Worm (Caenorhabditis elegans) whole organism, L4 larva: ENCODE measurements around the gene K03B4.1.

Experiments used
- D1046.2 ChIP-seq: fragments of 200-800 bp; sonication (Bioruptor generic); IDR thresholded peaks from 2 replicates; pipeline ENCODE4 v1.3.6; 2022; ENCODE audit warnings: missing genetic modification characterization, missing compliant biosample characterization
- F49E8.2 ChIP-seq: sonication (generic microtip); optimal IDR thresholded peaks from 2 replicates; lab custom pipeline; 2016; ENCODE audit warnings: missing compliant biosample characterization, mild to moderate bottlenecking, missing genetic modification characterization, borderline replicate concordance
- Y5F2A.4 ChIP-seq: fragments of 200-800 bp; sonication (Bioruptor generic); optimal IDR thresholded peaks from 2 replicates; lab custom pipeline; 2018; ENCODE audit warnings: mild to moderate bottlenecking, missing genetic modification characterization, missing compliant biosample characterization
- ZK337.2 ChIP-seq: fragments of 200-800 bp; sonication (Bioruptor generic); IDR thresholded peaks from 2 replicates; pipeline ENCODE4 v1.3.6; 2022; ENCODE audit warnings: missing genetic modification reagents, missing genetic modification characterization, missing compliant biosample characterization
- aha-1 ChIP-seq: fragments of 150-350 bp; peaks from one replicate; lab custom pipeline; 2014; ENCODE audit warnings: missing biosample characterization, missing genetic modification characterization
- ama-1 ChIP-seq: fragments of 150-350 bp; optimal IDR thresholded peaks from 2 replicates; lab custom pipeline; 2014; ENCODE audit warnings: inconsistent platforms, mixed read lengths
- ceh-20 ChIP-seq: fragments of 200-800 bp; sonication (Bioruptor generic); IDR thresholded peaks from 2 replicates; pipeline ENCODE4 v1.3.6; 2022; ENCODE audit warnings: missing genetic modification reagents, missing genetic modification characterization, missing compliant biosample characterization
- ceh-82 ChIP-seq: sonication (generic microtip); optimal IDR thresholded peaks from 2 replicates; lab custom pipeline; 2017; ENCODE audit warnings: missing biosample characterization, missing genetic modification characterization
- ces-1 ChIP-seq: fragments of 150-350 bp; sonication (generic microtip); optimal IDR thresholded peaks from 4 replicates; lab custom pipeline; 2014; ENCODE audit warnings: missing biosample characterization, missing genetic modification reagents, missing genetic modification characterization
- daf-16 ChIP-seq, 3 experiments: sonication (generic microtip); optimal IDR thresholded peaks; 2 replicates each; lab custom pipeline; 2016 to 2017; ENCODE audit warnings: missing genetic modification characterization in 3 of 3, missing genetic modification reagents in 3 of 3, mild to moderate bottlenecking in 2 of 3, missing compliant biosample characterization in 2 of 3, missing biosample characterization in 1 of 3, moderate library complexity in 1 of 3
- daf-19 ChIP-seq: fragments of 200-800 bp; sonication (Bioruptor generic); conservative IDR thresholded peaks from 2 replicates; pipeline ENCODE4 v1.3.6; 2022; ENCODE audit warnings: missing genetic modification characterization, missing compliant biosample characterization
- dpl-1 ChIP-seq: fragments of 150-350 bp; optimal IDR thresholded peaks from 2 replicates; lab custom pipeline; 2014; ENCODE audit warnings: missing biosample characterization, missing genetic modification reagents, missing genetic modification characterization
- duxl-1 ChIP-seq: sonication (generic microtip); optimal IDR thresholded peaks from 2 replicates; lab custom pipeline; 2016; ENCODE audit warnings: mild to moderate bottlenecking, missing genetic modification characterization, moderate library complexity, missing compliant biosample characterization; ENCODE audit not compliant: poor library complexity
- dve-1 ChIP-seq: sonication (generic microtip); optimal IDR thresholded peaks from 2 replicates; lab custom pipeline; 2017; ENCODE audit warnings: antibody characterized with exemption, mild to moderate bottlenecking, missing genetic modification characterization, missing compliant biosample characterization; ENCODE audit not compliant: insufficient read depth
- egl-43 ChIP-seq: fragments of 200-800 bp; sonication (Bioruptor generic); IDR thresholded peaks from 2 replicates; pipeline ENCODE4 v1.3.6; 2022; ENCODE audit warnings: missing genetic modification reagents, missing genetic modification characterization, missing compliant biosample characterization
- hif-1 ChIP-seq, 2 experiments: sonication (generic microtip); optimal IDR thresholded peaks; 2 replicates each; lab custom pipeline; 2016 to 2017; ENCODE audit warnings: missing compliant biosample characterization in 2 of 2, missing genetic modification characterization in 2 of 2, missing genetic modification reagents in 2 of 2, missing genotype in 2 of 2, mild to moderate bottlenecking in 1 of 2
- hlh-11 ChIP-seq: fragments of 200-800 bp; sonication (Bioruptor generic); optimal IDR thresholded peaks from 2 replicates; lab custom pipeline; 2018; ENCODE audit warnings: mild to moderate bottlenecking, missing genetic modification characterization, missing compliant biosample characterization
- hlh-30 ChIP-seq: sonication (generic microtip); optimal IDR thresholded peaks from 2 replicates; lab custom pipeline; 2017; ENCODE audit warnings: antibody characterized with exemption, mild to moderate bottlenecking, missing genetic modification characterization, missing compliant biosample characterization; ENCODE audit not compliant: insufficient read depth
- hmg-1.1 ChIP-seq: fragments of 200-800 bp; sonication (Bioruptor generic); IDR thresholded peaks from 2 replicates; pipeline ENCODE4 v1.3.6; 2022; ENCODE audit warnings: missing genetic modification reagents, missing genetic modification characterization, missing compliant biosample characterization
- lim-7 ChIP-seq: fragments of 200-800 bp; sonication (Bioruptor generic); IDR thresholded peaks from 2 replicates; pipeline ENCODE4 v1.3.6; 2022; ENCODE audit warnings: missing genetic modification characterization, missing compliant biosample characterization
- lin-15B ChIP-seq: fragments of 150-350 bp; sonication (generic microtip); optimal IDR thresholded peaks from 3 replicates; lab custom pipeline; 2014; ENCODE audit warnings: missing biosample characterization, missing genetic modification characterization
- lin-29 ChIP-seq: fragments of 200-800 bp; sonication (Bioruptor generic); IDR thresholded peaks from 2 replicates; pipeline ENCODE4 v1.3.6; 2022; ENCODE audit warnings: missing genetic modification reagents, missing genetic modification characterization, missing compliant biosample characterization
- lin-38 ChIP-seq: fragments of 200-800 bp; sonication (Bioruptor generic); IDR thresholded peaks from 2 replicates; pipeline ENCODE4 v1.3.6; 2022; ENCODE audit warnings: missing genetic modification reagents, missing genetic modification characterization, missing compliant biosample characterization
- lsy-2 ChIP-seq, 2 experiments: fragments of 150-350 bp in 1 of 2; sonication (generic microtip) in 1 of 2; optimal IDR thresholded peaks; 2 replicates each; lab custom pipeline; 2014 to 2017; ENCODE audit warnings: missing biosample characterization in 2 of 2, missing genetic modification characterization in 2 of 2
- madf-5 ChIP-seq, 2 experiments: fragments of 200-800 bp; sonication (Bioruptor generic); IDR thresholded peaks; 2 replicates each; pipeline ENCODE4 v1.3.6; 2022; ENCODE audit warnings: missing compliant biosample characterization in 2 of 2, missing genetic modification characterization in 2 of 2
- mep-1 ChIP-seq: fragments of 150-350 bp; sonication (generic microtip); optimal IDR thresholded peaks from 3 replicates; lab custom pipeline; 2014; ENCODE audit warnings: missing biosample characterization, missing genetic modification characterization
- mes-2 ChIP-seq: sonication (generic microtip); optimal IDR thresholded peaks from 2 replicates; lab custom pipeline; 2016; ENCODE audit warnings: missing genotype, mild to moderate bottlenecking, missing genetic modification characterization, missing compliant biosample characterization; ENCODE audit not compliant: poor library complexity, severe bottlenecking
- mxl-3 ChIP-seq: fragments of 200-800 bp; sonication (Bioruptor generic); optimal IDR thresholded peaks from 2 replicates; lab custom pipeline; 2018; ENCODE audit warnings: mild to moderate bottlenecking, missing genetic modification characterization, missing compliant biosample characterization
- nhr-10 ChIP-seq: fragments of 150-350 bp; optimal IDR thresholded peaks from 2 replicates; lab custom pipeline; 2014; ENCODE audit warnings: missing biosample characterization, missing genetic modification characterization
- nhr-102 ChIP-seq: sonication (generic microtip); optimal IDR thresholded peaks from 2 replicates; lab custom pipeline; 2016; ENCODE audit warnings: mild to moderate bottlenecking, missing genetic modification characterization, moderate library complexity, missing compliant biosample characterization
- nhr-25 ChIP-seq: sonication (generic microtip); optimal IDR thresholded peaks from 2 replicates; lab custom pipeline; 2017; ENCODE audit warnings: missing genetic modification characterization, mild to moderate bottlenecking, missing compliant biosample characterization, antibody characterized with exemption, moderate library complexity, borderline replicate concordance; ENCODE audit not compliant: insufficient read depth
- nhr-28 ChIP-seq: fragments of 150-350 bp; optimal IDR thresholded peaks from 2 replicates; lab custom pipeline; 2014; ENCODE audit warnings: missing biosample characterization, missing genetic modification characterization
- nhr-6 ChIP-seq: fragments of 150-350 bp; optimal IDR thresholded peaks from 2 replicates; lab custom pipeline; 2014; ENCODE audit warnings: missing biosample characterization, missing genetic modification characterization
- nhr-76 ChIP-seq: fragments of 150-350 bp; optimal IDR thresholded peaks from 2 replicates; lab custom pipeline; 2014; ENCODE audit warnings: missing biosample characterization, missing genetic modification characterization
- nhr-77 ChIP-seq: fragments of 150-350 bp; optimal IDR thresholded peaks from 2 replicates; lab custom pipeline; 2014; ENCODE audit warnings: missing biosample characterization, missing genetic modification characterization
- pha-4 ChIP-seq, 2 experiments: fragments of 150-350 bp in 1 of 2; fragments of 200-800 bp in 1 of 2; sonication (Bioruptor generic) in 1 of 2; IDR thresholded peaks in 1 of 2; optimal IDR thresholded peaks in 1 of 2; 2 replicates each; pipeline versions ENCODE4 v1.3.6 to Lab custom; 2014 to 2022; ENCODE audit warnings: missing genetic modification characterization in 2 of 2, missing genetic modification reagents in 2 of 2, missing biosample characterization in 1 of 2, missing compliant biosample characterization in 1 of 2
- rbr-2 ChIP-seq: sonication (generic microtip); optimal IDR thresholded peaks from 2 replicates; lab custom pipeline; 2016; ENCODE audit warnings: missing genotype, missing genetic modification characterization, missing compliant biosample characterization
- set-16 ChIP-seq: fragments of 200-800 bp; sonication (Bioruptor generic); IDR thresholded peaks from 2 replicates; pipeline ENCODE4 v1.3.6; 2022; ENCODE audit warnings: missing genetic modification reagents, missing genetic modification characterization, missing compliant biosample characterization
- skn-1 ChIP-seq: fragments of 150-350 bp; optimal IDR thresholded peaks from 2 replicates; lab custom pipeline; 2014; ENCODE audit warnings: missing biosample characterization, missing genetic modification characterization
- unc-130 ChIP-seq: sonication (generic microtip); optimal IDR thresholded peaks from 2 replicates; lab custom pipeline; 2016; ENCODE audit warnings: missing genetic modification reagents, missing genetic modification characterization, missing compliant biosample characterization
- unc-62 ChIP-seq, 3 experiments: fragments of 150-350 bp in 1 of 3; sonication (generic microtip); optimal IDR thresholded peaks in 2 of 3; peaks in 1 of 3; 1 replicate in 1 of 3; 2 replicates in 2 of 3; lab custom pipeline; 2014 to 2017; ENCODE audit warnings: missing biosample characterization in 3 of 3, missing genetic modification characterization in 3 of 3, missing genetic modification reagents in 3 of 3, missing genotype in 1 of 3
- vab-7 ChIP-seq: fragments of 200-800 bp; sonication (Bioruptor generic); IDR thresholded peaks from 2 replicates; pipeline ENCODE4 v1.3.6; 2022; ENCODE audit warnings: missing genetic modification reagents, missing genetic modification characterization, missing compliant biosample characterization
- zip-11 ChIP-seq: fragments of 200-800 bp; sonication (Bioruptor generic); IDR thresholded peaks from 2 replicates; pipeline ENCODE4 v1.3.6; 2022; ENCODE audit warnings: missing genetic modification characterization, missing compliant biosample characterization
- zip-2 ChIP-seq: fragments of 150-350 bp; optimal IDR thresholded peaks from 2 replicates; lab custom pipeline; 2014; ENCODE audit warnings: missing biosample characterization, missing genetic modification characterization

K03B4.1 gene

ce11 chrV:4731154-4731961 lies 42.2 kb downstream of the K03B4.1 start, which contains the start of gene F39G3.3:
TSS of gene F39G3.3 (plus strand) at chrV:4731911.
- TF ChIP-seq ces-1, result peak; percentile 41
- no peak for TF ChIP-seq ceh-82 (tag; lab: Kevin White, UChicago)
- peak; percentile 58 for TF ChIP-seq duxl-1 (tag; lab: Kevin White, UChicago)
- peak; percentile 86 for TF ChIP-seq mes-2 (tag; lab: Kevin White, UChicago)
- TF ChIP-seq F49E8.2 (tag; lab: Kevin White, UChicago), result peak; percentile 84
- 0 out of 2 replicates have a peak, but pooled peaks have one; percentile 64 for TF ChIP-seq pha-4 (GFP tag; IDR thresholded peaks at IDR 0.05; lab: Robert Waterston, UW)
- no peak for TF ChIP-seq pha-4 (tag; optimal IDR thresholded peaks at IDR 0.05; lab: Kevin White, UChicago)
- no peak for TF ChIP-seq set-16 (GFP tag; lab: Robert Waterston, UW)
- no peak for TF ChIP-seq nhr-25
- TF ChIP-seq D1046.2 (GFP tag; lab: Robert Waterston, UW), result no peak
- TF ChIP-seq lsy-2 (tag; optimal IDR thresholded peaks at IDR 0.05; lab: Kevin White, UChicago), result peak in 1 of 2 experiments; percentile 55
- no peak for TF ChIP-seq Y5F2A.4 (GFP tag; lab: Kevin White, UChicago)
- no peak for TF ChIP-seq nhr-10 (tag; lab: Kevin White, UChicago)
- no peak for TF ChIP-seq ama-1 (lab: Kevin White, UChicago)
- TF ChIP-seq hif-1 (tag; optimal IDR thresholded peaks at IDR 0.05; lab: Kevin White, UChicago), result peak in 1 of 2 experiments; percentile 35
- peak; percentile 50 for TF ChIP-seq rbr-2 (tag; lab: Kevin White, UChicago)
- peak; percentile 40 for TF ChIP-seq nhr-102 (tag; lab: Kevin White, UChicago)
- 0 out of 2 replicates have a peak, but pooled peaks have one; percentile 11 for TF ChIP-seq ceh-20
- TF ChIP-seq nhr-76 (tag; lab: Kevin White, UChicago), result no peak
- TF ChIP-seq daf-16 (GFP tag; optimal IDR thresholded peaks at IDR 0.05; lab: Kevin White, UChicago), result peak in 1 of 2 experiments; percentile 2
- peak; percentile 59 for TF ChIP-seq daf-16 (tag; optimal IDR thresholded peaks at IDR 0.05; lab: Kevin White, UChicago)
- no peak for TF ChIP-seq daf-19 (GFP tag; lab: Robert Waterston, UW)
- TF ChIP-seq zip-2 (tag; lab: Kevin White, UChicago), result no peak
- peak; percentile 68 for TF ChIP-seq unc-130
- no peak for TF ChIP-seq lim-7
- TF ChIP-seq hmg-1.1 (GFP tag; lab: Robert Waterston, UW), result peak; percentile 81
- TF ChIP-seq hlh-11 (tag; lab: Kevin White, UChicago), result peak; percentile 14
- TF ChIP-seq aha-1 (tag; lab: Kevin White, UChicago), result peak; percentile 82
- peak; percentile 10 for TF ChIP-seq nhr-6
- TF ChIP-seq mxl-3 (GFP tag; lab: Kevin White, UChicago), result no peak
- TF ChIP-seq skn-1, result no peak
- TF ChIP-seq lin-38 (GFP tag; lab: Robert Waterston, UW), result peak; percentile 73
- peak; percentile 48; the same call in 1 of the 2 replicates for TF ChIP-seq vab-7 (GFP tag; lab: Robert Waterston, UW)
- TF ChIP-seq dpl-1 (GFP tag; lab: Kevin White, UChicago), result peak; percentile 30
- peak; percentile 81 for TF ChIP-seq mep-1 (tag; lab: Kevin White, UChicago)
- TF ChIP-seq egl-43 (GFP tag; lab: Robert Waterston, UW), result no peak
- TF ChIP-seq lin-29 (GFP tag; lab: Robert Waterston, UW), result no peak
- peak; percentile 45 for TF ChIP-seq hlh-30 (tag; lab: Kevin White, UChicago)
- 0 out of 4 replicates have a peak, but pooled peaks of 1 of the 2 experiments have one; percentile 21 for TF ChIP-seq madf-5 (GFP tag; IDR thresholded peaks at IDR 0.05; lab: Robert Waterston, UW)
- TF ChIP-seq unc-62 (GFP tag; optimal IDR thresholded peaks at IDR 0.05 in 1 of 2; lab: Kevin White, UChicago), result no peak
- no peak for TF ChIP-seq unc-62 (tag; optimal IDR thresholded peaks at IDR 0.05; lab: Kevin White, UChicago)
- no peak for TF ChIP-seq zip-11
- peak; percentile 45 for TF ChIP-seq dve-1 (tag; lab: Kevin White, UChicago)
- TF ChIP-seq nhr-28 (tag; lab: Kevin White, UChicago), result peak; percentile 47
- no peak for TF ChIP-seq ZK337.2 (GFP tag; lab: Robert Waterston, UW)
- no peak for TF ChIP-seq nhr-77 (tag; lab: Kevin White, UChicago)
- no peak for TF ChIP-seq lin-15B (tag; lab: Kevin White, UChicago)
